Fruit fly (Drosophila melanogaster) whole organism, embryonic: ENCODE measurements around the gene Oct-TyrR.

Experiments used
- B-H1 ChIP-seq: fragments of 200-800 bp; sonication (Bioruptor generic); IDR thresholded peaks from 3 replicates; pipeline ENCODE4 v1.3.6; 2022; ENCODE audit warnings: missing biosample characterization, missing genetic modification characterization
- BEAF-32 ChIP-seq: fragments of 200-800 bp; sonication (Bioruptor generic); optimal IDR thresholded peaks from 3 replicates; lab custom pipeline; 2017; ENCODE audit warnings: missing biosample characterization, missing genetic modification characterization, mild to moderate bottlenecking, moderate library complexity, missing genetic modification reagents
- C15 ChIP-seq: fragments of 200-800 bp; sonication (Bioruptor generic); IDR thresholded peaks from 3 replicates; pipeline ENCODE4 v1.3.6; 2022; ENCODE audit warnings: missing biosample characterization, missing genetic modification characterization
- CG10274 ChIP-seq: fragments of 200-800 bp; sonication (Bioruptor generic); optimal IDR thresholded peaks from 3 replicates; lab custom pipeline; 2017; ENCODE audit warnings: missing biosample characterization, mild to moderate bottlenecking, missing genetic modification characterization
- CG10366 ChIP-seq: fragments of 200-800 bp; sonication (Bioruptor generic); IDR thresholded peaks from 2 replicates; pipeline ENCODE4 v1.3.6; 2022; ENCODE audit warnings: missing biosample characterization, missing genetic modification characterization
- CG11456 ChIP-seq: fragments of 200-800 bp; sonication (Bioruptor generic); IDR thresholded peaks from 3 replicates; pipeline ENCODE4 v1.3.6; 2022; ENCODE audit warnings: missing biosample characterization, missing genetic modification characterization
- CG12299 ChIP-seq: fragments of 200-800 bp; sonication (Bioruptor generic); optimal IDR thresholded peaks from 2 replicates; lab custom pipeline; 2018; ENCODE audit warnings: missing biosample characterization, mild to moderate bottlenecking, missing genetic modification characterization
- CG12391 ChIP-seq: fragments of 200-800 bp; sonication (Bioruptor generic); optimal IDR thresholded peaks from 3 replicates; lab custom pipeline; 2018; ENCODE audit warnings: missing biosample characterization, mild to moderate bottlenecking, missing genetic modification characterization, moderate library complexity
- CG14014 ChIP-seq: fragments of 200-800 bp; sonication (Bioruptor generic); IDR thresholded peaks from 2 replicates; pipeline ENCODE4 v1.3.6; 2022; ENCODE audit warnings: missing biosample characterization, missing genetic modification characterization
- CG16813 ChIP-seq: fragments of 200-800 bp; sonication (Bioruptor generic); IDR thresholded peaks from 3 replicates; pipeline ENCODE4 v1.3.6; 2022; ENCODE audit warnings: missing biosample characterization, missing genetic modification characterization; ENCODE audit not compliant: partially characterized antibody
- CG17385 ChIP-seq: fragments of 200-800 bp; sonication (Bioruptor generic); optimal IDR thresholded peaks from 3 replicates; lab custom pipeline; 2018; ENCODE audit warnings: missing biosample characterization, mild to moderate bottlenecking, missing genetic modification characterization
- CG17568 ChIP-seq: fragments of 200-800 bp; sonication (Bioruptor generic); optimal IDR thresholded peaks from 2 replicates; lab custom pipeline; 2018; ENCODE audit warnings: missing biosample characterization, mild to moderate bottlenecking, missing genetic modification characterization, moderate library complexity
- CG18262 ChIP-seq: fragments of 200-800 bp; optimal IDR thresholded peaks from 3 replicates; lab custom pipeline; 2019; ENCODE audit warnings: missing biosample characterization, mild to moderate bottlenecking, missing genetic modification characterization, moderate library complexity
- CG2129 ChIP-seq: fragments of 200-800 bp; sonication (Bioruptor generic); IDR thresholded peaks from 2 replicates; pipeline ENCODE4 v1.3.6; 2022; ENCODE audit warnings: missing biosample characterization, missing genetic modification characterization; ENCODE audit not compliant: partially characterized antibody
- CG2202 ChIP-seq: fragments of 200-800 bp; sonication (Bioruptor generic); optimal IDR thresholded peaks from 2 replicates; lab custom pipeline; 2018; ENCODE audit warnings: missing biosample characterization, mild to moderate bottlenecking, missing genetic modification characterization
- CG31224 ChIP-seq: fragments of 200-800 bp; sonication (Bioruptor generic); IDR thresholded peaks from 2 replicates; pipeline ENCODE4 v1.3.6; 2022; ENCODE audit warnings: missing biosample characterization, missing genetic modification characterization
- CG4424 ChIP-seq: fragments of 200-800 bp; sonication (Bioruptor generic); optimal IDR thresholded peaks from 3 replicates; lab custom pipeline; 2016; ENCODE audit warnings: missing biosample characterization, missing genetic modification characterization
- CG6254 ChIP-seq: fragments of 200-800 bp; sonication (Bioruptor generic); optimal IDR thresholded peaks from 3 replicates; lab custom pipeline; 2017; ENCODE audit warnings: mild to moderate bottlenecking, missing biosample characterization, missing genetic modification reagents, missing genetic modification characterization
- CG6813 ChIP-seq: fragments of 200-800 bp; sonication (Bioruptor generic); optimal IDR thresholded peaks from 2 replicates; lab custom pipeline; 2017; ENCODE audit warnings: missing biosample characterization, missing genetic modification characterization, mild to moderate bottlenecking, moderate library complexity, missing genetic modification reagents
- CG7786 ChIP-seq: fragments of 200-800 bp; sonication (Bioruptor generic); optimal IDR thresholded peaks from 2 replicates; lab custom pipeline; 2016; ENCODE audit warnings: missing biosample characterization, missing genetic modification characterization
- Camta ChIP-seq: fragments of 200-800 bp; sonication (Bioruptor generic); optimal IDR thresholded peaks from 2 replicates; lab custom pipeline; 2016; ENCODE audit warnings: missing biosample characterization, missing genetic modification characterization
- CrebB ChIP-seq: fragments of 200-800 bp; sonication (Bioruptor generic); optimal IDR thresholded peaks from 3 replicates; lab custom pipeline; 2018; ENCODE audit warnings: missing biosample characterization, mild to moderate bottlenecking, missing genetic modification characterization
- Dfd ChIP-seq, 2 experiments: fragments of >200 bp; optimal IDR thresholded peaks; 2 replicates each; lab custom pipeline; 2017; ENCODE audit warnings: missing biosample characterization in 2 of 2, missing genetic modification characterization in 2 of 2
- Fer2 ChIP-seq: fragments of 200-800 bp; sonication (Bioruptor generic); optimal IDR thresholded peaks from 2 replicates; lab custom pipeline; 2018; ENCODE audit warnings: missing biosample characterization, mild to moderate bottlenecking, missing genetic modification characterization, moderate library complexity
- HmgD ChIP-seq: fragments of 200-800 bp; sonication (Bioruptor generic); optimal IDR thresholded peaks from 3 replicates; lab custom pipeline; 2016; ENCODE audit warnings: missing biosample characterization, missing genetic modification characterization
- Hmx ChIP-seq: fragments of 200-800 bp; sonication (Bioruptor generic); optimal IDR thresholded peaks from 2 replicates; lab custom pipeline; 2016; ENCODE audit warnings: missing biosample characterization, missing genetic modification characterization
- Mes4 ChIP-seq: fragments of 200-800 bp; sonication (Bioruptor generic); optimal IDR thresholded peaks from 2 replicates; lab custom pipeline; 2016; ENCODE audit warnings: missing biosample characterization, missing genetic modification characterization
- Rfx ChIP-seq: fragments of 200-800 bp; sonication (Bioruptor generic); IDR thresholded peaks from 2 replicates; pipeline ENCODE4 v1.3.6; 2022; ENCODE audit warnings: missing biosample characterization, missing genetic modification characterization
- ap ChIP-seq: fragments of 200-800 bp; sonication (Bioruptor generic); IDR thresholded peaks from 2 replicates; pipeline ENCODE4 v1.3.6; 2022; ENCODE audit warnings: missing biosample characterization, missing genetic modification characterization
- bowl ChIP-seq: fragments of 200-800 bp; sonication (Bioruptor generic); IDR thresholded peaks from 2 replicates; pipeline ENCODE4 v1.3.6; 2022; ENCODE audit warnings: missing biosample characterization, missing genetic modification characterization
- bsh ChIP-seq, 2 experiments: fragments of 200-800 bp; sonication (Bioruptor generic); optimal IDR thresholded peaks; 2 replicates each; lab custom pipeline; 2017 to 2018; ENCODE audit warnings: mild to moderate bottlenecking in 2 of 2, missing biosample characterization in 2 of 2, missing genetic modification characterization in 2 of 2, moderate library complexity in 1 of 2
- dimm ChIP-seq: fragments of 200-800 bp; sonication (Bioruptor generic); IDR thresholded peaks from 2 replicates; pipeline ENCODE4 v1.3.6; 2022; ENCODE audit warnings: missing biosample characterization, missing genetic modification characterization
- eyg ChIP-seq: fragments of 200-800 bp; sonication (Bioruptor generic); optimal IDR thresholded peaks from 3 replicates; lab custom pipeline; 2016; ENCODE audit warnings: missing biosample characterization, missing genetic modification characterization
- gem ChIP-seq: fragments of 200-800 bp; sonication (Bioruptor generic); optimal IDR thresholded peaks from 2 replicates; lab custom pipeline; 2019; ENCODE audit warnings: missing biosample characterization, mild to moderate bottlenecking, missing genetic modification characterization, moderate library complexity
- gfzf ChIP-seq: fragments of 200-800 bp; sonication (Bioruptor generic); optimal IDR thresholded peaks from 2 replicates; lab custom pipeline; 2016; ENCODE audit warnings: missing biosample characterization, mild to moderate bottlenecking, missing genetic modification characterization, moderate library complexity
- hb ChIP-seq: fragments of 200-800 bp; sonication (Bioruptor generic); IDR thresholded peaks from 3 replicates; pipeline ENCODE4 v1.3.6; 2022; ENCODE audit warnings: missing biosample characterization, missing genetic modification characterization; ENCODE audit not compliant: partially characterized antibody
- her ChIP-seq: fragments of 200-800 bp; sonication (Bioruptor generic); optimal IDR thresholded peaks from 2 replicates; lab custom pipeline; 2016; ENCODE audit warnings: missing biosample characterization, missing genetic modification characterization
- hth ChIP-seq: fragments of >200 bp; optimal IDR thresholded peaks from 2 replicates; lab custom pipeline; 2017; ENCODE audit warnings: inconsistent platforms
- ind ChIP-seq: fragments of 200-800 bp; sonication (Bioruptor generic); optimal IDR thresholded peaks from 3 replicates; lab custom pipeline; 2016; ENCODE audit warnings: missing biosample characterization, missing genetic modification characterization
- kah ChIP-seq: fragments of 200-800 bp; sonication (Bioruptor generic); optimal IDR thresholded peaks from 2 replicates; lab custom pipeline; 2018; ENCODE audit warnings: missing biosample characterization, mild to moderate bottlenecking, missing genetic modification characterization
- maf-S ChIP-seq: fragments of 200-800 bp; sonication (Bioruptor generic); optimal IDR thresholded peaks from 2 replicates; lab custom pipeline; 2016; ENCODE audit warnings: missing biosample characterization, missing genetic modification characterization
- oc ChIP-seq: fragments of 200-800 bp; sonication (Bioruptor generic); optimal IDR thresholded peaks from 2 replicates; lab custom pipeline; 2018; ENCODE audit warnings: missing biosample characterization, mild to moderate bottlenecking, missing genetic modification characterization, moderate library complexity
- phol ChIP-seq: fragments of 200-800 bp; sonication (Bioruptor generic); optimal IDR thresholded peaks from 3 replicates; lab custom pipeline; 2018; ENCODE audit warnings: missing biosample characterization, mild to moderate bottlenecking, missing genetic modification characterization, moderate library complexity
- psq ChIP-seq: fragments of 200-800 bp; sonication (Bioruptor generic); optimal IDR thresholded peaks from 2 replicates; lab custom pipeline; 2017; ENCODE audit warnings: missing biosample characterization, missing genetic modification characterization
- pzg ChIP-seq: fragments of 200-800 bp; sonication (Bioruptor generic); optimal IDR thresholded peaks from 3 replicates; lab custom pipeline; 2018; ENCODE audit warnings: missing biosample characterization, mild to moderate bottlenecking, missing genetic modification characterization, moderate library complexity
- scrt ChIP-seq: fragments of 200-800 bp; sonication (Bioruptor generic); optimal IDR thresholded peaks from 2 replicates; lab custom pipeline; 2018; ENCODE audit warnings: missing biosample characterization, mild to moderate bottlenecking, missing genetic modification characterization, moderate library complexity
- sima ChIP-seq: fragments of 200-800 bp; sonication (Bioruptor generic); optimal IDR thresholded peaks from 2 replicates; lab custom pipeline; 2016; ENCODE audit warnings: missing biosample characterization, missing genetic modification characterization
- sr ChIP-seq: fragments of 200-800 bp; sonication (Bioruptor generic); IDR thresholded peaks from 3 replicates; pipeline ENCODE4 v1.3.6; 2022; ENCODE audit warnings: missing biosample characterization, missing genetic modification characterization
- zfh2 ChIP-seq: fragments of 200-800 bp; sonication (Bioruptor generic); optimal IDR thresholded peaks from 2 replicates; lab custom pipeline; 2016; ENCODE audit warnings: missing biosample characterization, missing genetic modification characterization

Gene Oct-TyrR

DNA sequence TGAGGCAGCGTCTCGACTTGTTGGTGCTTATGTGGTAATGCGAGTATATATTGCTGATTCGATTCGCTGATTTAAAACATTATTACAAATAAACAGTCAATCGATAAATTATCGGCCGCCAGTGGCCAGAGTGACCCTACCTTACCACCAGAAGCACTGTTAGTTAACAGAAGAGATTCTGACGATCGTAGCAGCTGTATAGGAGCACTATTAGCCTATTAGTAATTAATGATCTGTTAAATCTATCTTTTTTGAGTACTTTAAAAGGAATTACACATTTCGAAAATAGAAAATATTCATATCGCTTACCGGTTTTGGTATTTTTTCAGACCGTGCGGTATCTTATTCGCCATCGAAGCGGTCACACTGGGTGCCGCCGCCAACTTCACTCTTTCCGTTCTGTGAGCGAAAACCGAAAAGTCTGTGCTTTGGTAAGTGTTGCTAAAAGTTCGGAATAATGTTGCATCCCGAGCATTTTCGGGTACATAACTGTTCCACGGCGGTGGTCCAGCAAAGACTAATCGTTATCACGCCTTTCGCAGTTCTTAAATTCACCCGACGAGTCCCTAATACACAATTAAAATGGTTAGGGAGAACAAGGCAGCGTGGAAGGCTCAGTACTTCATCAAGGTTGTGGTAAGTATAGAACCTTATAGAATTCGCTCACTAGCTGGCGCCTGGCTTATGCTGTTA is 41.0 kb downstream of the Oct-TyrR start, which contains the start of the genes CG7130 and RpLP0:
Gene CG7130 (minus strand): TSS at position 51 of the 693 bp plus-strand sequence.
Gene RpLP0 (plus strand): TSS at position 162 of the 693 bp plus-strand sequence.
- TF ChIP-seq BEAF-32 (GFP tag; lab: Kevin White, UChicago), result peak; percentile 75
- peak; percentile 66 for TF ChIP-seq CG16813 (GFP tag; lab: Robert Waterston, UW)
- peak; percentile 80 for TF ChIP-seq CG14014 (GFP tag; lab: Robert Waterston, UW)
- TF ChIP-seq zfh2, result peak; percentile 86
- TF ChIP-seq gem (tag; lab: Kevin White, UChicago), result peak; percentile 74
- peak; percentile 87 for TF ChIP-seq CG10274 (GFP tag; lab: Kevin White, UChicago)
- TF ChIP-seq CG17568 (GFP tag; lab: Kevin White, UChicago), result peak; percentile 94
- TF ChIP-seq hth (lab: Kevin White, UChicago), result no peak
- peak; percentile 83 for TF ChIP-seq Fer2
- peak; percentile 80 for TF ChIP-seq CG6254 (GFP tag; lab: Kevin White, UChicago)
- peak; percentile 81 for TF ChIP-seq CG18262 (tag; lab: Kevin White, UChicago)
- TF ChIP-seq Dfd (GFP tag; optimal IDR thresholded peaks at IDR 0.05; lab: Kevin White, UChicago), result no peak
- TF ChIP-seq sr (GFP tag; lab: Robert Waterston, UW), result peak; percentile 90
- TF ChIP-seq gfzf, result peak; percentile 91
- TF ChIP-seq Hmx (GFP tag; lab: Kevin White, UChicago), result no peak
- peak; percentile 82 for TF ChIP-seq CG12299 (tag; lab: Kevin White, UChicago)
- peak; percentile 87 for TF ChIP-seq CG4424
- no peak; the same call in 1 of the 2 replicates for TF ChIP-seq CG2129 (GFP tag; lab: Robert Waterston, UW)
- peak; percentile 94 for TF ChIP-seq CG11456 (GFP tag; lab: Robert Waterston, UW)
- TF ChIP-seq ap (GFP tag; lab: Robert Waterston, UW), result peak; percentile 87
- TF ChIP-seq oc (tag; lab: Kevin White, UChicago), result peak; percentile 67
- peak; percentile 65; the same call in 1 of the 3 replicates for TF ChIP-seq B-H1 (GFP tag; lab: Robert Waterston, UW)
- peak; percentile 83 for TF ChIP-seq CG7786 (GFP tag; lab: Kevin White, UChicago)
- TF ChIP-seq Mes4 (GFP tag; lab: Kevin White, UChicago), result peak; percentile 99
- peak; percentile 91 for TF ChIP-seq Camta (GFP tag; lab: Kevin White, UChicago)
- peak; percentile 91 for TF ChIP-seq phol (tag; lab: Kevin White, UChicago)
- TF ChIP-seq kah (GFP tag; lab: Kevin White, UChicago), result peak; percentile 87
- peak; percentile 93 for TF ChIP-seq maf-S (GFP tag; lab: Kevin White, UChicago)
- peak; percentile 64 for TF ChIP-seq psq
- 0 out of 3 replicates have a peak, but pooled peaks have one; percentile 56 for TF ChIP-seq C15 (GFP tag; lab: Robert Waterston, UW)
- TF ChIP-seq CG2202, result peak; percentile 92
- peak; percentile 95 for TF ChIP-seq CG6813
- peak; percentile 87 for TF ChIP-seq scrt (GFP tag; lab: Kevin White, UChicago)
- peak; percentile 91 for TF ChIP-seq Rfx
- peak; percentile 93 for TF ChIP-seq pzg (GFP tag; lab: Kevin White, UChicago)
- TF ChIP-seq eyg (GFP tag; lab: Kevin White, UChicago), result peak; percentile 95
- peak; percentile 39 to 84 for TF ChIP-seq bsh (GFP tag; optimal IDR thresholded peaks at IDR 0.05; lab: Kevin White, UChicago)
- TF ChIP-seq CrebB (tag; lab: Kevin White, UChicago), result peak; percentile 93
- TF ChIP-seq sima (GFP tag; lab: Kevin White, UChicago), result peak; percentile 87
- TF ChIP-seq bowl (GFP tag; lab: Robert Waterston, UW), result peak; percentile 67
- TF ChIP-seq CG17385, result peak; percentile 89
- peak; percentile 89 for TF ChIP-seq her (GFP tag; lab: Kevin White, UChicago)
- TF ChIP-seq CG10366 (GFP tag; lab: Robert Waterston, UW), result peak; percentile 81
- TF ChIP-seq ind (GFP tag; lab: Kevin White, UChicago), result peak; percentile 75
- TF ChIP-seq CG31224 (GFP tag; lab: Robert Waterston, UW), result peak; percentile 75
- 0 out of 2 replicates have a peak, but pooled peaks have one; percentile 23 for TF ChIP-seq dimm (GFP tag; lab: Robert Waterston, UW)
- TF ChIP-seq CG12391 (tag; lab: Kevin White, UChicago), result peak; percentile 90
- no peak for TF ChIP-seq hb (GFP tag; lab: Robert Waterston, UW)
- TF ChIP-seq HmgD (GFP tag; lab: Kevin White, UChicago), result peak; percentile 85
